Worm (Caenorhabditis elegans) whole organism, L3 larva: ENCODE results near the gene C50C3.1.
A peak's percentile ranks its signal among the peaks of the same experiment; 100 is the strongest.

Experiments
- ama-1 ChIP-seq: fragments of 150-350 bp; optimal IDR thresholded peaks from 2 replicates; lab custom pipeline; 2018
- ceh-28 ChIP-seq: fragments of 150-350 bp; optimal IDR thresholded peaks from 2 replicates; lab custom pipeline; 2014; ENCODE audit warnings: missing biosample characterization, missing genetic modification reagents, missing genetic modification characterization
- daf-12 ChIP-seq: fragments of 150-350 bp; optimal IDR thresholded peaks from 2 replicates; lab custom pipeline; 2014; ENCODE audit warnings: missing biosample characterization, missing genetic modification reagents, missing genetic modification characterization
- elt-2 ChIP-seq: sonication (generic microtip); optimal IDR thresholded peaks from 2 replicates; lab custom pipeline; 2016; ENCODE audit warnings: missing genetic modification reagents, mild to moderate bottlenecking, missing genetic modification characterization, missing compliant biosample characterization
- hmg-11 ChIP-seq: sonication (generic microtip); optimal IDR thresholded peaks from 2 replicates; lab custom pipeline; 2016; ENCODE audit warnings: missing genetic modification characterization, missing compliant biosample characterization
- lsy-12 ChIP-seq: sonication (generic microtip); optimal IDR thresholded peaks from 2 replicates; lab custom pipeline; 2016; ENCODE audit warnings: mild to moderate bottlenecking, missing genetic modification characterization, missing compliant biosample characterization
- nfya-1 ChIP-seq: sonication (generic microtip); optimal IDR thresholded peaks from 2 replicates; lab custom pipeline; 2017; ENCODE audit warnings: missing genetic modification characterization, mild to moderate bottlenecking, missing compliant biosample characterization, antibody characterized with exemption, moderate library complexity; ENCODE audit not compliant: insufficient read depth
- nhr-23 ChIP-seq: fragments of 150-350 bp; optimal IDR thresholded peaks from 2 replicates; lab custom pipeline; 2014; ENCODE audit warnings: missing biosample characterization, missing genetic modification reagents, missing genetic modification characterization
- nhr-25 ChIP-seq: sonication (generic microtip); optimal IDR thresholded peaks from 2 replicates; lab custom pipeline; 2017; ENCODE audit warnings: missing biosample characterization, missing genetic modification characterization
- nhr-76 ChIP-seq: fragments of 150-350 bp; sonication (generic microtip); optimal IDR thresholded peaks from 5 replicates; lab custom pipeline; 2014; ENCODE audit warnings: missing biosample characterization, missing genetic modification characterization
- pha-4 ChIP-seq: fragments of 150-350 bp; optimal IDR thresholded peaks from 2 replicates; lab custom pipeline; 2014; ENCODE audit warnings: missing biosample characterization, missing genetic modification reagents, missing genetic modification characterization
- pqm-1 ChIP-seq: fragments of 150-350 bp; optimal IDR thresholded peaks from 2 replicates; lab custom pipeline; 2017; ENCODE audit warnings: missing biosample characterization, missing genetic modification characterization, inconsistent platforms

Gene C50C3.1

DNA sequence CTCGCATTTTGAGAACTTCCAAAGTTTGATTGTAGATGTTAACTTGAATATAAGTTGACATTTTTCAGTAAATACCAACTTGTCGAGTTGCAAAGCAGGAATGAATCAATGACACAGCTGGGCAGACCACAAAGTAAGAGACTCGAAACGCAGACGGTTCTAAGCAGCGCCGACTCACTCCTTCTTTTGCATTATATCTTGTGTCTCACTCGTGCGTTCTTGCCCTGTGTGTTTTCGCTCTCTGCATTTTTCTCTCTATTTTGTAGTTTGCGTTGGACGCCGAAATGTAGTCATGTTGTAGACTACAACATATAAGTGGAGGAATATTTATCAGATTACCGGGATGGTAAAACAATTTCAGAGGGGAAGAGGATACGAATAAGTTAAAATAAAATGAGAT, 51.0 kb downstream of the C50C3.1 start, which contains the start of gene C02F5.12:
C02F5.12 (minus strand) TSS at position 221 of the 400 bp plus-strand sequence.
- TF ChIP-seq daf-12 (tag; lab: Kevin White, UChicago) (no peak), pqm-1 (tag; lab: Kevin White, UChicago) (peak; percentile 22), ama-1 (lab: Kevin White, UChicago) (peak; percentile 80), hmg-11 (peak; percentile 24), ceh-28 (tag; lab: Kevin White, UChicago) (no peak), nhr-23 (tag; lab: Kevin White, UChicago) (peak; percentile 17), nhr-25 (tag; lab: Kevin White, UChicago) (peak; percentile 26), nhr-76 (tag; lab: Kevin White, UChicago) (no peak), nfya-1 (tag; lab: Kevin White, UChicago) (peak; percentile 59), lsy-12 (peak; percentile 4), pha-4 (tag; lab: Kevin White, UChicago) (peak; percentile 72), elt-2 (tag; lab: Kevin White, UChicago) (peak; percentile 43)
